Fruit fly (Drosophila melanogaster): Measurements from ENCODE around the gene CG45064.

DNA sequence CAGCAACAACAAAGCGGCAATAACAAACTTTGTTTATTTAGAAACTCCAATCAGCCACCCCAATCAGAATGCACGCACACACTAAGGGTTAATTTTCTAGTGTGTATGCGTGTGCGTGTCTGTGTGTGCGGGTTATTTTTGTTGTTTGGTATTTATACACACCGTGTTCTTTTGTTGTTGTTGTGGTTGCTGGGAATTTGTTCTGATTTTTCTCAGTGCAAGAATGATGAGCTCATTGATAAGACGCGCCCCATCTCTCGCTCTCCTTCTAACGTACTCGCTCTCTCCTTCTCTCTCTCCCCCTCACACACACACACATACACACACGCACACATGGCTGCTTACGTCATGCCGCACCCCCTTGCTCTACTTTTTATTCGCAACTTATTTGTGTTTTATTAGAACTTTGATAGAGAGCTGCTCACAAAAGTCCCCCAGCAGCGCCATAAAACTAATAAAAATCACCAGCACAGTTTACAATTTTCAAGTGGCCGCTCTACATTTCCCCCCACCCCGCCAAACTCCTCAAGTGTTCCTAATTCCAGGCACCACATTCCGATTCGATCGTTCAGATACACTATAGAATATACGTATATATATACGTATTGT, 42.5 kb downstream of the CG45064 start:
- TF ChIP-seq knrl (GFP tag; IDR thresholded peaks at IDR 0.05; ENCODE audit: partially characterized antibody), result no peak
- peak; percentile 7 for TF ChIP-seq CG6813 (GFP tag; optimal IDR thresholded peaks at IDR 0.05)
- no peak for TF ChIP-seq chn (GFP tag; optimal IDR thresholded peaks at IDR 0.05)
- no peak for TF ChIP-seq br (optimal IDR thresholded peaks at IDR 0.05)
- TF ChIP-seq al (GFP tag; IDR thresholded peaks at IDR 0.05), result peak; percentile 61
- TF ChIP-seq pzg (GFP tag; optimal IDR thresholded peaks at IDR 0.05), result peak; percentile 6
- peak; percentile 39 for TF ChIP-seq HHEX (GFP tag; optimal IDR thresholded peaks at IDR 0.05)
- peak; percentile 52; the same call in 1 of the 2 replicates for TF ChIP-seq CG7372 (GFP tag; IDR thresholded peaks at IDR 0.05)
- TF ChIP-seq CG11093 (GFP tag; IDR thresholded peaks at IDR 0.05), result no peak
- 0 out of 2 replicates have a peak, but pooled peaks have one; percentile 53 for TF ChIP-seq CG16779 (GFP tag; IDR thresholded peaks at IDR 0.05)
- TF ChIP-seq lilli (GFP tag; optimal IDR thresholded peaks at IDR 0.05), result peak; percentile 59
- no peak for TF ChIP-seq CG10462 (GFP tag; optimal IDR thresholded peaks at IDR 0.05)
- no peak for TF ChIP-seq lbe (GFP tag; optimal IDR thresholded peaks at IDR 0.05)
- no peak for TF ChIP-seq NC2α (GFP tag; optimal IDR thresholded peaks at IDR 0.05)
